Worm (Caenorhabditis elegans): ENCODE data around the gene hrg-9.

The hrg-9 gene

DNA sequence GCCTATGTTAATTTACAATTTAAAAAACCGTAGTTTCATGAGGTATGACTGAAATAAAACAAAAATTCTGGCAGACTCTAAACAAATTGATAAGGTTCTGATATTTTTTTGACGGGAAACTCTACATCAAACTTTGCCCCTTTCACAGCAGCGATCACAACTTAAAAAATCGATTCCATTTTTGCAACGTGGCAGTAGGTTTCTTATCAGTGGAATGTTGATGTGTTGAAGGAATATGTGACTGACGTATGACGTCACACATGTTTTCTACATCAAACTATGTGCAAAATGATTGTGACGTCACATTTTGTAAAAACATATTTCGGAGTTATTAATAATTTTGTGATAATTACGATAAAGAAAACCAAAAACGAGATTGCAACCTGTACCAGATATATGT lies 48.8 kb upstream of the hrg-9 start (continued):
- TF ChIP-seq nhr-48 (tag; optimal IDR thresholded peaks at IDR 0.05) (peak; percentile 69), set-16 (GFP tag; IDR thresholded peaks at IDR 0.05) (no peak), hlh-30 (tag; optimal IDR thresholded peaks at IDR 0.05; ENCODE audit: insufficient read depth) (no peak), nhr-11 (tag; optimal IDR thresholded peaks at IDR 0.05) (no peak), nhr-10 (tag; optimal IDR thresholded peaks at IDR 0.05) (no peak), mxl-2 (GFP tag; conservative IDR thresholded peaks at IDR 0.05) (no peak), ZK337.2 (GFP tag; IDR thresholded peaks at IDR 0.05) (no peak), snpc-4 (tag; optimal IDR thresholded peaks at IDR 0.05) (no peak), zag-1 (tag; optimal IDR thresholded peaks at IDR 0.05) (no peak), aha-1 (tag) (no peak), Y48G9A.11 (GFP tag; IDR thresholded peaks at IDR 0.05) (no peak), T20F7.1 (GFP tag; optimal IDR thresholded peaks at IDR 0.05) (peak; percentile 52), rbr-2 (tag; optimal IDR thresholded peaks at IDR 0.05) (no peak), dve-1 (tag; optimal IDR thresholded peaks at IDR 0.05; ENCODE audit: insufficient read depth) (peak; percentile 88), mep-1 (tag; optimal IDR thresholded peaks at IDR 0.05) (no peak), ama-1 (optimal IDR thresholded peaks at IDR 0.05) (no peak), aly-2 (tag; optimal IDR thresholded peaks at IDR 0.05) (no peak), D1046.2 (GFP tag; IDR thresholded peaks at IDR 0.05) (no peak), lin-13 (GFP tag; optimal IDR thresholded peaks at IDR 0.05) (no peak), nhr-28 (tag; optimal IDR thresholded peaks at IDR 0.05) (peak; percentile 36), Y75B8A.6 (GFP tag; IDR thresholded peaks at IDR 0.05) (no peak), dpl-1 (GFP tag; optimal IDR thresholded peaks at IDR 0.05) (no peak), madf-9 (GFP tag; conservative IDR thresholded peaks at IDR 0.05) (no peak), jun-1 (tag; optimal IDR thresholded peaks at IDR 0.05) (no peak), nhr-111 (GFP tag; optimal IDR thresholded peaks at IDR 0.05) (no peak), tra-1 (GFP tag; IDR thresholded peaks at IDR 0.05) (peak; percentile 59; the same call in 1 of the 2 replicates), ceh-62 (tag; optimal IDR thresholded peaks at IDR 0.05) (no peak), F49E8.2 (tag; optimal IDR thresholded peaks at IDR 0.05; ENCODE audit: borderline replicate concordance) (no peak), Y105C5A.15 (GFP tag; IDR thresholded peaks at IDR 0.05) (no peak), nhr-77 (tag; optimal IDR thresholded peaks at IDR 0.05) (no peak), F26F4.8 (GFP tag; conservative IDR thresholded peaks at IDR 0.05) (no peak), mes-2 (tag; optimal IDR thresholded peaks at IDR 0.05; ENCODE audit: poor library complexity, severe bottlenecking) (peak; percentile 2), dmd-9 (GFP tag; IDR thresholded peaks at IDR 0.05) (no peak), nhr-102 (tag; optimal IDR thresholded peaks at IDR 0.05) (peak; percentile 80), Y5F2A.4 (GFP tag; optimal IDR thresholded peaks at IDR 0.05) (no peak)

ce11 chrV:13009843-13010242 lies 46.7 kb upstream of the hrg-9 start:
- peak in 1 of 2 experiments; percentile 34 for TF ChIP-seq mdl-1 (tag; optimal IDR thresholded peaks at IDR 0.05)
- peak; percentile 9 for TF ChIP-seq lin-13 (GFP tag; optimal IDR thresholded peaks at IDR 0.05)
- no peak for TF ChIP-seq nhr-111 (GFP tag; optimal IDR thresholded peaks at IDR 0.05)
- peak; percentile 35; the same call in 1 of the 2 replicates for TF ChIP-seq dmd-6 (GFP tag; IDR thresholded peaks at IDR 0.05)
- peak; percentile 21 for TF ChIP-seq dve-1 (tag; optimal IDR thresholded peaks at IDR 0.05; ENCODE audit: insufficient read depth)
- no peak for TF ChIP-seq daf-16 (GFP tag; optimal IDR thresholded peaks at IDR 0.05)
- peak; percentile 72 for TF ChIP-seq daf-16 (tag; optimal IDR thresholded peaks at IDR 0.05)
- TF ChIP-seq lsy-2 (tag; optimal IDR thresholded peaks at IDR 0.05) = peak in 1 of 2 experiments; percentile 1
- peak; percentile 18 for TF ChIP-seq nhr-10 (tag; optimal IDR thresholded peaks at IDR 0.05)
- TF ChIP-seq mep-1 (tag; optimal IDR thresholded peaks at IDR 0.05) = peak; percentile 27
- TF ChIP-seq hlh-11 (tag; optimal IDR thresholded peaks at IDR 0.05) = peak; percentile 54
- TF ChIP-seq nhr-28 (tag; optimal IDR thresholded peaks at IDR 0.05) = peak; percentile 18
- TF ChIP-seq nhr-11 (tag; optimal IDR thresholded peaks at IDR 0.05) = peak; percentile 26
- no peak for TF ChIP-seq aha-1 (tag)
- TF ChIP-seq rbr-2 (tag; optimal IDR thresholded peaks at IDR 0.05) = peak; percentile 39
- no peak for TF ChIP-seq T26A8.4 (GFP tag; IDR thresholded peaks at IDR 0.05)
- no peak for TF ChIP-seq hif-1 (tag; optimal IDR thresholded peaks at IDR 0.05)
- TF ChIP-seq hmg-1.1 (GFP tag; IDR thresholded peaks at IDR 0.05) = peak; percentile 33; the same call in 1 of the 2 replicates
